Fruit fly (Drosophila melanogaster) whole organism, pupa: ENCODE measurements around the gene CCDC53.

Experiments used
- CG14655 ChIP-seq: fragments of 200-800 bp; sonication (Bioruptor generic); optimal IDR thresholded peaks from 3 replicates; lab custom pipeline; 2017; ENCODE audit warnings: mild to moderate bottlenecking, missing biosample characterization, missing genetic modification reagents, missing genetic modification characterization
- CG15710 ChIP-seq: fragments of 200-800 bp; sonication (Bioruptor generic); optimal IDR thresholded peaks from 2 replicates; lab custom pipeline; 2018; ENCODE audit warnings: missing biosample characterization, mild to moderate bottlenecking, missing genetic modification characterization, moderate library complexity
- CG34367 ChIP-seq: fragments of 200-800 bp; sonication (Bioruptor generic); optimal IDR thresholded peaks from 2 replicates; lab custom pipeline; 2018; ENCODE audit warnings: missing biosample characterization, mild to moderate bottlenecking, missing genetic modification characterization
- CG4496 ChIP-seq: fragments of 200-800 bp; sonication (Bioruptor generic); IDR thresholded peaks from 3 replicates; pipeline ENCODE4 v1.3.6; 2022; ENCODE audit warnings: missing biosample characterization, missing genetic modification characterization
- D1 ChIP-seq: fragments of 200-800 bp; sonication (Bioruptor generic); optimal IDR thresholded peaks from 2 replicates; lab custom pipeline; 2018; ENCODE audit warnings: missing biosample characterization, mild to moderate bottlenecking, missing genetic modification characterization, moderate library complexity
- Pif1A ChIP-seq: fragments of 200-800 bp; sonication (Bioruptor generic); optimal IDR thresholded peaks from 3 replicates; lab custom pipeline; 2016; ENCODE audit warnings: missing biosample characterization, missing genetic modification characterization
- Pif1B ChIP-seq: fragments of 200-800 bp; sonication (Bioruptor generic); optimal IDR thresholded peaks from 3 replicates; lab custom pipeline; 2016; ENCODE audit warnings: missing biosample characterization, missing genetic modification characterization
- Snoo ChIP-seq: fragments of 200-800 bp; sonication (Bioruptor generic); optimal IDR thresholded peaks from 3 replicates; lab custom pipeline; 2017; ENCODE audit warnings: missing biosample characterization, mild to moderate bottlenecking, missing genetic modification characterization, inconsistent platforms
- fd96Ca ChIP-seq: fragments of 200-800 bp; sonication (Bioruptor generic); IDR thresholded peaks from 3 replicates; pipeline ENCODE4 v1.3.6; 2022; ENCODE audit warnings: missing biosample characterization, missing genetic modification characterization
- gl ChIP-seq: fragments of 200-800 bp; sonication (Bioruptor generic); optimal IDR thresholded peaks from 2 replicates; lab custom pipeline; 2018; ENCODE audit warnings: missing biosample characterization, mild to moderate bottlenecking, missing genetic modification characterization

dm6 chr2L:8012551-8012950, 28.4 kb upstream of the CCDC53 start:
- TF ChIP-seq CG4496 (GFP tag; lab: Robert Waterston, UW) (no peak), fd96Ca (GFP tag; lab: Robert Waterston, UW) (no peak), D1 (tag; lab: Kevin White, UChicago) (no peak), CG34367 (tag; lab: Kevin White, UChicago) (no peak), CG14655 (no peak), Pif1A (GFP tag; lab: Kevin White, UChicago) (no peak), gl (tag; lab: Kevin White, UChicago) (peak; percentile 4), Pif1B (GFP tag; lab: Kevin White, UChicago) (no peak), Snoo (tag; lab: Kevin White, UChicago) (no peak), CG15710 (tag; lab: Kevin White, UChicago) (no peak)
